Fruit fly (Drosophila melanogaster): ENCODE measurements around the gene CG31683.
A peak's percentile ranks its signal among the peaks of the same experiment; 100 is the strongest.

dm6 chr2L:20427401-20427800 lies 22.4 kb downstream of the CG31683 start:
- no peak for TF ChIP-seq sage (GFP tag; optimal IDR thresholded peaks at IDR 0.05)
- TF ChIP-seq Rel (GFP tag; optimal IDR thresholded peaks at IDR 0.05), result no peak
- TF ChIP-seq Rel (tag; optimal IDR thresholded peaks at IDR 0.05), result peak; percentile 21

All from whole organism, wandering third instar larva.